Fruit fly (Drosophila melanogaster) whole organism, embryonic: Measurements from ENCODE around the gene Polr2M.

Experiments
- CG10959 ChIP-seq: fragments of 200-800 bp; sonication (Bioruptor generic); IDR thresholded peaks from 2 replicates; pipeline ENCODE4 v1.3.6; 2022; ENCODE audit warnings: missing biosample characterization, missing genetic modification characterization
- CG10979 ChIP-seq: fragments of 200-800 bp; sonication (Bioruptor generic); optimal IDR thresholded peaks from 2 replicates; lab custom pipeline; 2018; ENCODE audit warnings: missing biosample characterization, mild to moderate bottlenecking, missing genetic modification characterization, moderate library complexity
- CG11093 ChIP-seq: fragments of 200-800 bp; sonication (Bioruptor generic); IDR thresholded peaks from 3 replicates; pipeline ENCODE4 v1.3.6; 2022; ENCODE audit warnings: missing biosample characterization, missing genetic modification characterization
- CG11398 ChIP-seq: fragments of 200-800 bp; sonication (Bioruptor generic); optimal IDR thresholded peaks from 2 replicates; lab custom pipeline; 2016; ENCODE audit warnings: missing biosample characterization, missing genetic modification characterization
- CG12104 ChIP-seq: fragments of 200-800 bp; sonication (Bioruptor generic); optimal IDR thresholded peaks from 3 replicates; lab custom pipeline; 2016; ENCODE audit warnings: missing biosample characterization, missing genetic modification characterization
- CG12219 ChIP-seq: fragments of 200-800 bp; sonication (Bioruptor generic); optimal IDR thresholded peaks from 3 replicates; lab custom pipeline; 2018; ENCODE audit warnings: missing biosample characterization, mild to moderate bottlenecking, missing genetic modification characterization
- CG13123 ChIP-seq: fragments of 200-800 bp; sonication (Bioruptor generic); optimal IDR thresholded peaks from 2 replicates; lab custom pipeline; 2016; ENCODE audit warnings: missing biosample characterization, missing genetic modification characterization
- CG15269 ChIP-seq: fragments of 200-800 bp; sonication (Bioruptor generic); optimal IDR thresholded peaks from 2 replicates; lab custom pipeline; 2018; ENCODE audit warnings: missing biosample characterization, mild to moderate bottlenecking, missing genetic modification characterization, moderate library complexity
- CG1602 ChIP-seq: fragments of 200-800 bp; sonication (Bioruptor generic); optimal IDR thresholded peaks from 3 replicates; lab custom pipeline; 2016; ENCODE audit warnings: missing biosample characterization, missing genetic modification characterization
- CG17359 ChIP-seq: fragments of 200-800 bp; sonication (Bioruptor generic); optimal IDR thresholded peaks from 3 replicates; lab custom pipeline; 2018; ENCODE audit warnings: missing biosample characterization, mild to moderate bottlenecking, missing genetic modification characterization, moderate library complexity
- CG2120 ChIP-seq: fragments of 200-800 bp; sonication (Bioruptor generic); optimal IDR thresholded peaks from 3 replicates; lab custom pipeline; 2016; ENCODE audit warnings: missing biosample characterization, missing genetic modification characterization
- CG2202 ChIP-seq: fragments of 200-800 bp; sonication (Bioruptor generic); optimal IDR thresholded peaks from 2 replicates; lab custom pipeline; 2018; ENCODE audit warnings: missing biosample characterization, mild to moderate bottlenecking, missing genetic modification characterization
- CG2712 ChIP-seq: fragments of 200-800 bp; optimal IDR thresholded peaks from 3 replicates; lab custom pipeline; 2019; ENCODE audit warnings: missing biosample characterization, mild to moderate bottlenecking, missing genetic modification characterization, moderate library complexity
- CG34224 ChIP-seq: fragments of 200-800 bp; sonication (Bioruptor generic); IDR thresholded peaks from 3 replicates; pipeline ENCODE4 v1.3.6; 2022; ENCODE audit warnings: missing biosample characterization, missing genetic modification characterization; ENCODE audit not compliant: partially characterized antibody
- CG4328 ChIP-seq: fragments of 200-800 bp; sonication (Bioruptor generic); optimal IDR thresholded peaks from 3 replicates; lab custom pipeline; 2017; ENCODE audit warnings: missing biosample characterization, missing genetic modification reagents, missing genetic modification characterization
- CG4360 ChIP-seq: fragments of 200-800 bp; sonication (Bioruptor generic); IDR thresholded peaks from 2 replicates; pipeline ENCODE4 v1.3.6; 2022; ENCODE audit warnings: missing biosample characterization, missing genetic modification characterization
- CG4820 ChIP-seq: fragments of 200-800 bp; sonication (Bioruptor generic); optimal IDR thresholded peaks from 3 replicates; lab custom pipeline; 2016; ENCODE audit warnings: missing biosample characterization, missing genetic modification characterization
- CG6791 ChIP-seq: fragments of 200-800 bp; sonication (Bioruptor generic); IDR thresholded peaks from 3 replicates; pipeline ENCODE4 v1.3.6; 2022; ENCODE audit warnings: missing biosample characterization, missing genetic modification characterization; ENCODE audit not compliant: partially characterized antibody
- CG6854 ChIP-seq: fragments of 200-800 bp; sonication (Bioruptor generic); optimal IDR thresholded peaks from 3 replicates; lab custom pipeline; 2017; ENCODE audit warnings: missing biosample characterization, mild to moderate bottlenecking, missing genetic modification characterization
- CG7357 ChIP-seq: fragments of 200-800 bp; sonication (Bioruptor generic); IDR thresholded peaks from 3 replicates; pipeline ENCODE4 v1.3.6; 2022; ENCODE audit warnings: missing biosample characterization, missing genetic modification characterization
- CTCF ChIP-seq: fragments of 200-800 bp; sonication (Bioruptor generic); optimal IDR thresholded peaks from 2 replicates; lab custom pipeline; 2017; ENCODE audit warnings: missing biosample characterization, mild to moderate bottlenecking, missing genetic modification characterization, moderate library complexity
- D ChIP-seq, 2 experiments: fragments of 200-800 bp in 1 of 2; fragments of >200 bp in 1 of 2; sonication (Bioruptor generic) in 1 of 2; optimal IDR thresholded peaks; 2 replicates in 1 of 2; 3 replicates in 1 of 2; lab custom pipeline; 2017; ENCODE audit warnings: mild to moderate bottlenecking in 1 of 2, missing biosample characterization in 1 of 2, missing genetic modification characterization in 1 of 2, missing genetic modification reagents in 1 of 2
- Dbx ChIP-seq: fragments of 200-800 bp; sonication (Bioruptor generic); IDR thresholded peaks from 3 replicates; pipeline ENCODE4 v1.3.6; 2022; ENCODE audit warnings: missing biosample characterization, missing genetic modification characterization
- Dek ChIP-seq: fragments of 200-800 bp; sonication (Bioruptor generic); optimal IDR thresholded peaks from 3 replicates; lab custom pipeline; 2019; ENCODE audit warnings: missing biosample characterization, mild to moderate bottlenecking, missing genetic modification characterization, moderate library complexity
- E2f1 ChIP-seq: fragments of 200-800 bp; sonication (Bioruptor generic); IDR thresholded peaks from 2 replicates; pipeline ENCODE4 v1.3.6; 2022; ENCODE audit warnings: missing biosample characterization, missing genetic modification characterization
- HHEX ChIP-seq: fragments of 200-800 bp; sonication (Bioruptor generic); optimal IDR thresholded peaks from 3 replicates; lab custom pipeline; 2017; ENCODE audit warnings: missing biosample characterization, mild to moderate bottlenecking, missing genetic modification characterization, missing genetic modification reagents
- Hey ChIP-seq: fragments of 200-800 bp; sonication (Bioruptor generic); optimal IDR thresholded peaks from 3 replicates; lab custom pipeline; 2018; ENCODE audit warnings: missing biosample characterization, mild to moderate bottlenecking, missing genetic modification characterization
- Scr ChIP-seq: fragments of 200-800 bp; sonication (Bioruptor generic); IDR thresholded peaks from 2 replicates; pipeline ENCODE4 v1.3.6; 2022; ENCODE audit warnings: missing biosample characterization, missing genetic modification characterization; ENCODE audit not compliant: partially characterized antibody
- Xrp1 ChIP-seq: fragments of 200-800 bp; sonication (Bioruptor generic); IDR thresholded peaks from 2 replicates; pipeline ENCODE4 v1.3.6; 2022; ENCODE audit warnings: missing biosample characterization, missing genetic modification characterization
- ab ChIP-seq: fragments of 200-800 bp; sonication (Bioruptor generic); optimal IDR thresholded peaks from 2 replicates; lab custom pipeline; 2016; ENCODE audit warnings: missing biosample characterization, missing genetic modification characterization
- al ChIP-seq: fragments of 200-800 bp; sonication (Bioruptor generic); IDR thresholded peaks from 2 replicates; pipeline ENCODE4 v1.3.6; 2022; ENCODE audit warnings: missing biosample characterization, missing genetic modification characterization
- ash1 ChIP-seq: fragments of 200-800 bp; sonication (Bioruptor generic); optimal IDR thresholded peaks from 2 replicates; lab custom pipeline; 2018; ENCODE audit warnings: missing biosample characterization, mild to moderate bottlenecking, missing genetic modification characterization
- cwo ChIP-seq: fragments of 200-800 bp; sonication (Bioruptor generic); optimal IDR thresholded peaks from 3 replicates; lab custom pipeline; 2017; ENCODE audit warnings: missing biosample characterization, missing genetic modification characterization, mild to moderate bottlenecking, moderate library complexity, missing genetic modification reagents
- dysf ChIP-seq: fragments of 200-800 bp; sonication (Bioruptor generic); IDR thresholded peaks from 3 replicates; pipeline ENCODE4 v1.3.6; 2022; ENCODE audit warnings: missing biosample characterization, missing genetic modification characterization
- ems ChIP-seq: fragments of 200-800 bp; sonication (Bioruptor generic); optimal IDR thresholded peaks from 3 replicates; lab custom pipeline; 2016; ENCODE audit warnings: missing biosample characterization, missing genetic modification characterization
- fd96Cb ChIP-seq: fragments of 200-800 bp; sonication (Bioruptor generic); optimal IDR thresholded peaks from 2 replicates; lab custom pipeline; 2018; ENCODE audit warnings: missing biosample characterization, mild to moderate bottlenecking, missing genetic modification characterization, moderate library complexity
- fru ChIP-seq: fragments of >200 bp; optimal IDR thresholded peaks from 2 replicates; lab custom pipeline; 2017
- gfzf ChIP-seq: fragments of 200-800 bp; sonication (Bioruptor generic); optimal IDR thresholded peaks from 2 replicates; lab custom pipeline; 2016; ENCODE audit warnings: missing biosample characterization, mild to moderate bottlenecking, missing genetic modification characterization, moderate library complexity
- gsb-n ChIP-seq: fragments of 200-800 bp; sonication (Bioruptor generic); optimal IDR thresholded peaks from 3 replicates; lab custom pipeline; 2018; ENCODE audit warnings: missing biosample characterization, mild to moderate bottlenecking, missing genetic modification characterization
- kah ChIP-seq: fragments of 200-800 bp; sonication (Bioruptor generic); optimal IDR thresholded peaks from 2 replicates; lab custom pipeline; 2018; ENCODE audit warnings: missing biosample characterization, mild to moderate bottlenecking, missing genetic modification characterization
- mld ChIP-seq: fragments of 200-800 bp; sonication (Bioruptor generic); IDR thresholded peaks from 3 replicates; pipeline ENCODE4 v1.3.6; 2022; ENCODE audit warnings: missing biosample characterization, missing genetic modification characterization; ENCODE audit not compliant: partially characterized antibody
- nerfin-2 ChIP-seq: fragments of 200-800 bp; sonication (Bioruptor generic); IDR thresholded peaks from 2 replicates; pipeline ENCODE4 v1.3.6; 2022; ENCODE audit warnings: missing biosample characterization, missing genetic modification characterization; ENCODE audit not compliant: partially characterized antibody
- otp ChIP-seq: fragments of 200-800 bp; sonication (Bioruptor generic); IDR thresholded peaks from 3 replicates; pipeline ENCODE4, ENCODE4 v1.3.6; 2022; ENCODE audit warnings: missing biosample characterization, missing genetic modification characterization
- schlank ChIP-seq: fragments of 200-800 bp; sonication (Bioruptor generic); optimal IDR thresholded peaks from 2 replicates; lab custom pipeline; 2018; ENCODE audit warnings: missing biosample characterization, mild to moderate bottlenecking, missing genetic modification characterization
- sqz ChIP-seq: fragments of 200-800 bp; sonication (Bioruptor generic); optimal IDR thresholded peaks from 3 replicates; lab custom pipeline; 2018; ENCODE audit warnings: missing biosample characterization, mild to moderate bottlenecking, missing genetic modification characterization
- tin ChIP-seq: fragments of 200-800 bp; sonication (Bioruptor generic); optimal IDR thresholded peaks from 3 replicates; lab custom pipeline; 2016; ENCODE audit warnings: missing biosample characterization, missing genetic modification characterization
- tna ChIP-seq: fragments of 200-800 bp; sonication (Bioruptor generic); IDR thresholded peaks from 2 replicates; pipeline ENCODE4 v1.3.6; 2022; ENCODE audit warnings: missing biosample characterization, missing genetic modification characterization; ENCODE audit not compliant: partially characterized antibody
- usp ChIP-seq: fragments of >200 bp; optimal IDR thresholded peaks from 2 replicates; lab custom pipeline; 2017; ENCODE audit warnings: missing biosample characterization, missing genetic modification characterization
- z ChIP-seq: fragments of 200-800 bp; sonication (Bioruptor generic); IDR thresholded peaks from 3 replicates; pipeline ENCODE4 v1.3.6; 2022; ENCODE audit warnings: missing biosample characterization, missing genetic modification characterization

Polr2M gene

dm6 chr3R:19226137-19226873 is 3.0 kb upstream of the Polr2M start, which contains the start of gene vib (continued):
- TF ChIP-seq fru (lab: Kevin White, UChicago) = no peak
- TF ChIP-seq z (GFP tag; lab: Robert Waterston, UW) = no peak
- peak; percentile 37 for TF ChIP-seq CG1602 (GFP tag; lab: Kevin White, UChicago)
- peak; percentile 29; the same call in 1 of the 2 replicates for TF ChIP-seq CG4360 (GFP tag; lab: Robert Waterston, UW)
- no peak for TF ChIP-seq ab (GFP tag; lab: Kevin White, UChicago)
- no peak for TF ChIP-seq CG17359 (tag; lab: Kevin White, UChicago)
- TF ChIP-seq CG12219 (GFP tag; lab: Kevin White, UChicago) = no peak
- TF ChIP-seq HHEX (GFP tag; lab: Kevin White, UChicago) = peak; percentile 57
- TF ChIP-seq gsb-n (tag; lab: Kevin White, UChicago) = peak; percentile 54
- TF ChIP-seq CG6854 (GFP tag; lab: Kevin White, UChicago) = peak; percentile 57
- peak; percentile 45 for TF ChIP-seq tin (GFP tag; lab: Kevin White, UChicago)
- TF ChIP-seq fd96Cb (tag; lab: Kevin White, UChicago) = peak; percentile 16
- TF ChIP-seq gfzf (GFP tag; lab: Kevin White, UChicago) = peak; percentile 46
- peak; percentile 65; the same call in 2 of the 3 replicates for TF ChIP-seq Dbx (GFP tag; lab: Robert Waterston, UW)
- peak; percentile 46 for TF ChIP-seq Dek (tag; lab: Kevin White, UChicago)
- no peak for TF ChIP-seq CG11093 (GFP tag; lab: Robert Waterston, UW)
- TF ChIP-seq Scr (GFP tag; lab: Robert Waterston, UW) = peak; percentile 90
- TF ChIP-seq CG2120 (GFP tag; lab: Kevin White, UChicago) = peak; percentile 47
- peak; percentile 32; the same call in 1 of the 3 replicates for TF ChIP-seq dysf (GFP tag; lab: Robert Waterston, UW)
- TF ChIP-seq CG10959 (GFP tag; lab: Robert Waterston, UW) = no peak
- peak; percentile 5 for TF ChIP-seq schlank
- TF ChIP-seq E2f1 (GFP tag; lab: Robert Waterston, UW) = peak; percentile 40; the same call in 1 of the 2 replicates
- peak; percentile 53 for TF ChIP-seq CG10979 (tag; lab: Kevin White, UChicago)
- TF ChIP-seq CTCF (GFP tag; lab: Kevin White, UChicago) = no peak
- no peak for TF ChIP-seq CG13123 (GFP tag; lab: Kevin White, UChicago)
- peak; percentile 98 for TF ChIP-seq CG6791 (GFP tag; lab: Robert Waterston, UW)
- peak; percentile 17 for TF ChIP-seq cwo (GFP tag; lab: Kevin White, UChicago)
- TF ChIP-seq CG7357 (GFP tag; lab: Robert Waterston, UW) = no peak
- no peak for TF ChIP-seq kah (GFP tag; lab: Kevin White, UChicago)
- TF ChIP-seq CG12104 (GFP tag; lab: Kevin White, UChicago) = no peak
- TF ChIP-seq usp (GFP tag; lab: Kevin White, UChicago) = no peak
- TF ChIP-seq CG2202 (tag; lab: Kevin White, UChicago) = peak; percentile 9
- TF ChIP-seq CG4328 (GFP tag; lab: Kevin White, UChicago) = peak; percentile 39
- peak; percentile 62 for TF ChIP-seq CG15269
- peak; percentile 28; the same call in 1 of the 2 replicates for TF ChIP-seq al (GFP tag; lab: Robert Waterston, UW)
- TF ChIP-seq nerfin-2 (GFP tag; lab: Robert Waterston, UW) = peak; percentile 93
- peak; percentile 15 for TF ChIP-seq ash1 (GFP tag; lab: Kevin White, UChicago)
- peak; percentile 81 for TF ChIP-seq mld (GFP tag; lab: Robert Waterston, UW)
- TF ChIP-seq ems (GFP tag; lab: Kevin White, UChicago) = peak; percentile 16
- TF ChIP-seq D (optimal IDR thresholded peaks at IDR 0.05; lab: Kevin White, UChicago) = no peak
- no peak for TF ChIP-seq D (GFP tag; optimal IDR thresholded peaks at IDR 0.05; lab: Kevin White, UChicago)
- no peak for TF ChIP-seq Hey (tag; lab: Kevin White, UChicago)
- peak; percentile 73 for TF ChIP-seq Xrp1 (GFP tag; lab: Robert Waterston, UW)
- peak; percentile 79 for TF ChIP-seq CG2712 (tag; lab: Kevin White, UChicago)
- TF ChIP-seq otp (GFP tag; lab: Robert Waterston, UW) = peak; percentile 73; the same call in 1 of the 3 replicates
- TF ChIP-seq sqz (GFP tag; lab: Kevin White, UChicago) = no peak
- no peak for TF ChIP-seq CG11398
- peak; percentile 23 for TF ChIP-seq CG4820
- peak; percentile 89 for TF ChIP-seq CG34224
- peak; percentile 96 for TF ChIP-seq tna (GFP tag; lab: Robert Waterston, UW)
